Fruit fly (Drosophila melanogaster) whole organism, embryonic: ENCODE measurements around the gene Psa.

Experiments
- Asciz ChIP-seq: fragments of 200-800 bp; sonication (Bioruptor generic); optimal IDR thresholded peaks from 2 replicates; lab custom pipeline; 2017; ENCODE audit warnings: missing biosample characterization, mild to moderate bottlenecking, missing genetic modification characterization, missing genetic modification reagents
- Awh ChIP-seq: fragments of 200-800 bp; sonication (Bioruptor generic); IDR thresholded peaks from 2 replicates; pipeline ENCODE4, ENCODE4 v1.3.6; 2022; ENCODE audit warnings: missing biosample characterization, missing genetic modification characterization
- B-H2 ChIP-seq: fragments of 200-800 bp; sonication (Bioruptor generic); optimal IDR thresholded peaks from 2 replicates; lab custom pipeline; 2018; ENCODE audit warnings: missing biosample characterization, mild to moderate bottlenecking, missing genetic modification characterization
- CG10147 ChIP-seq: fragments of 200-800 bp; sonication (Bioruptor generic); optimal IDR thresholded peaks from 2 replicates; lab custom pipeline; 2019; ENCODE audit warnings: missing biosample characterization, mild to moderate bottlenecking, missing genetic modification characterization, moderate library complexity
- CG10543 ChIP-seq: fragments of 200-800 bp; sonication (Bioruptor generic); optimal IDR thresholded peaks from 3 replicates; lab custom pipeline; 2017; ENCODE audit warnings: missing biosample characterization, mild to moderate bottlenecking, missing genetic modification characterization, moderate library complexity
- CG11247 ChIP-seq: fragments of 200-800 bp; sonication (Bioruptor generic); IDR thresholded peaks from 2 replicates; pipeline ENCODE4 v1.3.6; 2022; ENCODE audit warnings: missing biosample characterization, missing genetic modification characterization
- CG14014 ChIP-seq: fragments of 200-800 bp; sonication (Bioruptor generic); IDR thresholded peaks from 2 replicates; pipeline ENCODE4 v1.3.6; 2022; ENCODE audit warnings: missing biosample characterization, missing genetic modification characterization
- CG14050 ChIP-seq: fragments of 200-800 bp; sonication (Bioruptor generic); IDR thresholded peaks from 3 replicates; pipeline ENCODE4 v1.3.6; 2022; ENCODE audit warnings: missing biosample characterization, missing genetic modification characterization
- CG15696 ChIP-seq: fragments of 200-800 bp; sonication (Bioruptor generic); optimal IDR thresholded peaks from 2 replicates; lab custom pipeline; 2019; ENCODE audit warnings: missing biosample characterization, mild to moderate bottlenecking, missing genetic modification characterization, moderate library complexity
- CG1602 ChIP-seq: fragments of 200-800 bp; sonication (Bioruptor generic); optimal IDR thresholded peaks from 3 replicates; lab custom pipeline; 2016; ENCODE audit warnings: missing biosample characterization, missing genetic modification characterization
- CG17361 ChIP-seq: fragments of 200-800 bp; sonication (Bioruptor generic); IDR thresholded peaks from 3 replicates; pipeline ENCODE4 v1.3.6; 2022; ENCODE audit warnings: missing biosample characterization, missing genetic modification characterization
- CG2889 ChIP-seq: fragments of 200-800 bp; sonication (Bioruptor generic); IDR thresholded peaks from 3 replicates; pipeline ENCODE4 v1.3.6; 2022; ENCODE audit warnings: missing biosample characterization, missing genetic modification characterization
- CG34376 ChIP-seq: fragments of 200-800 bp; sonication (Bioruptor generic); optimal IDR thresholded peaks from 2 replicates; lab custom pipeline; 2018; ENCODE audit warnings: missing biosample characterization, mild to moderate bottlenecking, missing genetic modification characterization
- CG43689 ChIP-seq: fragments of 200-800 bp; sonication (Bioruptor generic); IDR thresholded peaks from 2 replicates; pipeline ENCODE4 v1.3.6; 2022; ENCODE audit warnings: missing biosample characterization, missing genetic modification characterization
- CG4404 ChIP-seq: fragments of 200-800 bp; sonication (Bioruptor generic); IDR thresholded peaks from 2 replicates; pipeline ENCODE4 v1.3.6; 2022; ENCODE audit warnings: missing biosample characterization, missing genetic modification characterization
- CG4854 ChIP-seq: fragments of 200-800 bp; sonication (Bioruptor generic); optimal IDR thresholded peaks from 2 replicates; lab custom pipeline; 2016; ENCODE audit warnings: missing biosample characterization, missing genetic modification characterization, inconsistent platforms
- CG6765 ChIP-seq: fragments of 200-800 bp; sonication (Bioruptor generic); optimal IDR thresholded peaks from 3 replicates; lab custom pipeline; 2017; ENCODE audit warnings: missing biosample characterization, mild to moderate bottlenecking, missing genetic modification characterization
- CG7928 ChIP-seq: fragments of 200-800 bp; sonication (Bioruptor generic); optimal IDR thresholded peaks from 2 replicates; lab custom pipeline; 2017; ENCODE audit warnings: missing biosample characterization, mild to moderate bottlenecking, missing genetic modification characterization
- CG8388 ChIP-seq: fragments of 200-800 bp; sonication (Bioruptor generic); optimal IDR thresholded peaks from 2 replicates; lab custom pipeline; 2019; ENCODE audit warnings: missing biosample characterization, mild to moderate bottlenecking, missing genetic modification characterization, moderate library complexity
- CG9215 ChIP-seq: fragments of 200-800 bp; sonication (Bioruptor generic); IDR thresholded peaks from 2 replicates; pipeline ENCODE4 v1.3.6; 2022; ENCODE audit warnings: missing biosample characterization, missing genetic modification characterization
- Myb ChIP-seq: fragments of 200-800 bp; sonication (Bioruptor generic); optimal IDR thresholded peaks from 2 replicates; lab custom pipeline; 2016; ENCODE audit warnings: missing biosample characterization, missing genetic modification characterization
- NfI ChIP-seq: fragments of 200-800 bp; sonication (Bioruptor generic); optimal IDR thresholded peaks from 3 replicates; lab custom pipeline; 2018; ENCODE audit warnings: missing biosample characterization, mild to moderate bottlenecking, missing genetic modification characterization, moderate library complexity
- Opbp ChIP-seq: fragments of 200-800 bp; sonication (Bioruptor generic); IDR thresholded peaks from 3 replicates; pipeline ENCODE4 v1.3.6; 2022; ENCODE audit warnings: missing biosample characterization, missing genetic modification characterization; ENCODE audit not compliant: partially characterized antibody
- PHDP ChIP-seq: fragments of 200-800 bp; sonication (Bioruptor generic); optimal IDR thresholded peaks from 3 replicates; lab custom pipeline; 2018; ENCODE audit warnings: missing biosample characterization, mild to moderate bottlenecking, missing genetic modification characterization, moderate library complexity
- Ravus ChIP-seq: fragments of 200-800 bp; sonication (Bioruptor generic); IDR thresholded peaks from 2 replicates; pipeline ENCODE4 v1.3.6; 2022; ENCODE audit warnings: missing biosample characterization, missing genetic modification characterization
- Sox102F ChIP-seq: fragments of 200-800 bp; sonication (Bioruptor generic); optimal IDR thresholded peaks from 2 replicates; lab custom pipeline; 2018; ENCODE audit warnings: missing biosample characterization, mild to moderate bottlenecking, missing genetic modification characterization, moderate library complexity
- Sry-β ChIP-seq: fragments of 200-800 bp; sonication (Bioruptor generic); optimal IDR thresholded peaks from 2 replicates; lab custom pipeline; 2018; ENCODE audit warnings: missing biosample characterization, mild to moderate bottlenecking, missing genetic modification characterization, moderate library complexity
- Xrp1 ChIP-seq: fragments of 200-800 bp; sonication (Bioruptor generic); IDR thresholded peaks from 2 replicates; pipeline ENCODE4 v1.3.6; 2022; ENCODE audit warnings: missing biosample characterization, missing genetic modification characterization
- YL-1 ChIP-seq: fragments of 200-800 bp; sonication (Bioruptor generic); optimal IDR thresholded peaks from 3 replicates; lab custom pipeline; 2017; ENCODE audit warnings: missing biosample characterization, mild to moderate bottlenecking, missing genetic modification characterization
- ara ChIP-seq: fragments of 200-800 bp; sonication (Bioruptor generic); IDR thresholded peaks from 2 replicates; pipeline ENCODE4 v1.3.6; 2022; ENCODE audit warnings: missing biosample characterization, missing genetic modification characterization
- bab2 ChIP-seq: fragments of 200-800 bp; sonication (Bioruptor generic); optimal IDR thresholded peaks from 2 replicates; lab custom pipeline; 2016; ENCODE audit warnings: missing biosample characterization, missing genetic modification characterization
- chif ChIP-seq, 2 experiments: fragments of 200-800 bp; sonication (Bioruptor generic); optimal IDR thresholded peaks; 3 replicates each; lab custom pipeline; 2016; ENCODE audit warnings: missing biosample characterization in 2 of 2, missing genetic modification characterization in 2 of 2
- chm ChIP-seq: fragments of 200-800 bp; sonication (Bioruptor generic); IDR thresholded peaks from 2 replicates; pipeline ENCODE4 v1.3.6; 2022; ENCODE audit warnings: missing biosample characterization, missing genetic modification characterization
- chn ChIP-seq: fragments of 200-800 bp; sonication (Bioruptor generic); optimal IDR thresholded peaks from 2 replicates; lab custom pipeline; 2016; ENCODE audit warnings: missing biosample characterization, missing genetic modification characterization
- dan ChIP-seq: fragments of 200-800 bp; sonication (Bioruptor generic); IDR thresholded peaks from 2 replicates; pipeline ENCODE4 v1.3.6; 2022; ENCODE audit warnings: missing biosample characterization, missing genetic modification characterization
- dimm ChIP-seq: fragments of 200-800 bp; sonication (Bioruptor generic); IDR thresholded peaks from 2 replicates; pipeline ENCODE4 v1.3.6; 2022; ENCODE audit warnings: missing biosample characterization, missing genetic modification characterization
- disco-r ChIP-seq: fragments of 200-800 bp; sonication (Bioruptor generic); optimal IDR thresholded peaks from 2 replicates; lab custom pipeline; 2016; ENCODE audit warnings: missing biosample characterization, missing genetic modification characterization
- dm ChIP-seq: fragments of 200-800 bp; sonication (Bioruptor generic); optimal IDR thresholded peaks from 3 replicates; lab custom pipeline; 2016; ENCODE audit warnings: missing biosample characterization, missing genetic modification characterization
- dpn ChIP-seq, 2 experiments: fragments of 200-800 bp; sonication (Bioruptor generic); optimal IDR thresholded peaks; 3 replicates each; lab custom pipeline; 2016; ENCODE audit warnings: missing biosample characterization in 2 of 2, missing genetic modification characterization in 2 of 2
- emc ChIP-seq: fragments of 200-800 bp; sonication (Bioruptor generic); optimal IDR thresholded peaks from 2 replicates; lab custom pipeline; 2016; ENCODE audit warnings: missing biosample characterization, missing genetic modification characterization
- gce ChIP-seq: fragments of 200-800 bp; sonication (Bioruptor generic); IDR thresholded peaks from 3 replicates; pipeline ENCODE4 v1.3.6; 2022; ENCODE audit warnings: missing biosample characterization, missing genetic modification characterization
- gfzf ChIP-seq: fragments of 200-800 bp; sonication (Bioruptor generic); optimal IDR thresholded peaks from 2 replicates; lab custom pipeline; 2016; ENCODE audit warnings: missing biosample characterization, mild to moderate bottlenecking, missing genetic modification characterization, moderate library complexity
- hbn ChIP-seq: fragments of 200-800 bp; sonication (Bioruptor generic); IDR thresholded peaks from 2 replicates; pipeline ENCODE4 v1.3.6; 2022; ENCODE audit warnings: missing biosample characterization, missing genetic modification characterization; ENCODE audit not compliant: partially characterized antibody
- kah ChIP-seq: fragments of 200-800 bp; sonication (Bioruptor generic); optimal IDR thresholded peaks from 2 replicates; lab custom pipeline; 2018; ENCODE audit warnings: missing biosample characterization, mild to moderate bottlenecking, missing genetic modification characterization
- pan ChIP-seq, 4 experiments: fragments of >200 bp in 3 of 4; fragments of 200-800 bp in 1 of 4; sonication (Bioruptor generic) in 1 of 4; optimal IDR thresholded peaks in 3 of 4; IDR thresholded peaks in 1 of 4; 2 replicates each; pipeline versions ENCODE4 v1.3.6 to Lab custom; 2017 to 2022; ENCODE audit warnings: missing biosample characterization in 2 of 4, missing genetic modification characterization in 2 of 4, mixed read lengths in 1 of 4
- sim ChIP-seq: fragments of 200-800 bp; sonication (Bioruptor generic); IDR thresholded peaks from 2 replicates; pipeline ENCODE4 v1.3.6; 2022; ENCODE audit warnings: missing biosample characterization, missing genetic modification characterization
- tna ChIP-seq: fragments of 200-800 bp; sonication (Bioruptor generic); IDR thresholded peaks from 2 replicates; pipeline ENCODE4 v1.3.6; 2022; ENCODE audit warnings: missing biosample characterization, missing genetic modification characterization; ENCODE audit not compliant: partially characterized antibody
- vfl ChIP-seq: fragments of 200-800 bp; sonication (Bioruptor generic); optimal IDR thresholded peaks from 2 replicates; lab custom pipeline; 2016; ENCODE audit warnings: missing biosample characterization, missing genetic modification characterization
- wor ChIP-seq: fragments of 200-800 bp; sonication (Bioruptor generic); IDR thresholded peaks from 2 replicates; pipeline ENCODE4 v1.3.6; 2022; ENCODE audit warnings: missing biosample characterization, missing genetic modification characterization
- z ChIP-seq: fragments of 200-800 bp; sonication (Bioruptor generic); IDR thresholded peaks from 3 replicates; pipeline ENCODE4 v1.3.6; 2022; ENCODE audit warnings: missing biosample characterization, missing genetic modification characterization

Gene Psa

DNA sequence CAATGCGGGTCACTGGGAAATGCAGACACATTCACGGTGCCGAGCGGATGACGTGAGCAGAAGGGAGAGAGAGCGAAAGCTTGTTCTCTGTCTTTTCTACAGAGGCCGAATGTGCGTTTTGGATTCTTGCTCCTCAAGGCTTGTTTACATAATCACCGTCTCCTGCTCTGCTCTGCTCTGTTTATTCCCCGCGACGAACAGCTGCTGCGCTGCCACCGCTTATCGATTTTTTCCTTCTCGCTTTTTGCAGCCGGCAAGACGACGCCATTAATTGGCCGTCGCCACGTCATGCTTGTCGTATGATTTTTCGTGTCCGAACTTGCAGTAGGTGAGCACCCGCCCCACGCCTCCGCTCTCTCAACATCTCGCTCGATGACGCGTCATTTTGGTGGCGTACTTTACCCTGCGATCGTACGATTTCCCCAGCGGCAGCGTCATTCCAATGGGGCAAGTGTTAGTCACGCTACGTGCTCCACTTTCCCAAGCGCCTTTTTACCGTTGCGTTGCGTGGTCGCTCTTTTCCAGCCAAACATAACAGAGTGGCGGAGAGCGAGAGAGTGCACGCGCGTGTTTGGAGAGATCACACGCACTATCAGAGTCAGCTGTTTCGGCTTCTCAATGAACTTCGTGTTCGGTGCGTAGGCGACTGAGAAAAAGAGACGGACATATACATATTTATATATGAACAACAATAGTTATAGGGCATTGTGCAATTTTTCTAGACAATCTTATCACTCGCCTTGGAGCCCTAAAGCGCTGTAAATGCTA is 43.9 kb downstream of the Psa start (continued):
- TF ChIP-seq Opbp (GFP tag; lab: Robert Waterston, UW) (no peak; the same call in 2 of the 3 replicates), NfI (GFP tag; lab: Kevin White, UChicago) (no peak), CG1602 (no peak), chn (GFP tag; lab: Kevin White, UChicago) (no peak), CG17361 (GFP tag; lab: Robert Waterston, UW) (no peak), Myb (GFP tag; lab: Kevin White, UChicago) (no peak), ara (peak; percentile 36; the same call in 1 of the 2 replicates), CG34376 (GFP tag; lab: Kevin White, UChicago) (peak; percentile 46), B-H2 (GFP tag; lab: Kevin White, UChicago) (no peak), disco-r (GFP tag; lab: Kevin White, UChicago) (no peak), Awh (GFP tag; lab: Robert Waterston, UW) (no peak; the same call in 1 of the 2 replicates), Xrp1 (no peak), CG7928 (GFP tag; lab: Kevin White, UChicago) (no peak), YL-1 (GFP tag; lab: Kevin White, UChicago) (peak; percentile 35), CG4404 (no peak), dan (GFP tag; lab: Robert Waterston, UW) (no peak), gce (GFP tag; lab: Robert Waterston, UW) (no peak), Asciz (no peak), chif (GFP tag; optimal IDR thresholded peaks at IDR 0.05; lab: Kevin White, UChicago) (no peak), PHDP (tag; lab: Kevin White, UChicago) (no peak), CG9215 (GFP tag; lab: Robert Waterston, UW) (no peak), dimm (GFP tag; lab: Robert Waterston, UW) (no peak), tna (no peak), bab2 (GFP tag; lab: Kevin White, UChicago) (no peak), kah (GFP tag; lab: Kevin White, UChicago) (peak; percentile 53), gfzf (no peak), CG14014 (GFP tag; lab: Robert Waterston, UW) (0 out of 2 replicates have a peak, but pooled peaks have one; percentile 5), Ravus (GFP tag; lab: Robert Waterston, UW) (no peak), pan (optimal IDR thresholded peaks at IDR 0.05; lab: Kevin White, UChicago) (no peak), pan (GFP tag; optimal IDR thresholded peaks at IDR 0.05 in 1 of 2, IDR thresholded peaks at IDR 0.05 in 1 of 2) (no peak), dm (GFP tag; lab: Kevin White, UChicago) (peak; percentile 42), sim (GFP tag; lab: Robert Waterston, UW) (no peak), Sry-β (GFP tag; lab: Kevin White, UChicago) (no peak), vfl (GFP tag; lab: Kevin White, UChicago) (no peak), CG11247 (GFP tag; lab: Robert Waterston, UW) (no peak), CG43689 (GFP tag; lab: Robert Waterston, UW) (no peak), CG8388 (GFP tag; lab: Kevin White, UChicago) (no peak), dpn (GFP tag; optimal IDR thresholded peaks at IDR 0.05; lab: Kevin White, UChicago) (no peak), hbn (no peak), emc (no peak), CG15696 (tag; lab: Kevin White, UChicago) (no peak), chm (GFP tag; lab: Robert Waterston, UW) (0 out of 2 replicates have a peak, but pooled peaks have one; percentile 8), Sox102F (GFP tag; lab: Kevin White, UChicago) (no peak), CG4854 (no peak), CG10543 (GFP tag; lab: Kevin White, UChicago) (peak; percentile 50), CG2889 (GFP tag; lab: Robert Waterston, UW) (no peak), CG6765 (peak; percentile 39), CG10147 (GFP tag; lab: Kevin White, UChicago) (no peak), wor (no peak), z (GFP tag; lab: Robert Waterston, UW) (no peak), CG14050 (GFP tag; lab: Robert Waterston, UW) (no peak)
